Fruit fly (Drosophila melanogaster): ENCODE results near the gene ntc.

ntc gene

DNA sequence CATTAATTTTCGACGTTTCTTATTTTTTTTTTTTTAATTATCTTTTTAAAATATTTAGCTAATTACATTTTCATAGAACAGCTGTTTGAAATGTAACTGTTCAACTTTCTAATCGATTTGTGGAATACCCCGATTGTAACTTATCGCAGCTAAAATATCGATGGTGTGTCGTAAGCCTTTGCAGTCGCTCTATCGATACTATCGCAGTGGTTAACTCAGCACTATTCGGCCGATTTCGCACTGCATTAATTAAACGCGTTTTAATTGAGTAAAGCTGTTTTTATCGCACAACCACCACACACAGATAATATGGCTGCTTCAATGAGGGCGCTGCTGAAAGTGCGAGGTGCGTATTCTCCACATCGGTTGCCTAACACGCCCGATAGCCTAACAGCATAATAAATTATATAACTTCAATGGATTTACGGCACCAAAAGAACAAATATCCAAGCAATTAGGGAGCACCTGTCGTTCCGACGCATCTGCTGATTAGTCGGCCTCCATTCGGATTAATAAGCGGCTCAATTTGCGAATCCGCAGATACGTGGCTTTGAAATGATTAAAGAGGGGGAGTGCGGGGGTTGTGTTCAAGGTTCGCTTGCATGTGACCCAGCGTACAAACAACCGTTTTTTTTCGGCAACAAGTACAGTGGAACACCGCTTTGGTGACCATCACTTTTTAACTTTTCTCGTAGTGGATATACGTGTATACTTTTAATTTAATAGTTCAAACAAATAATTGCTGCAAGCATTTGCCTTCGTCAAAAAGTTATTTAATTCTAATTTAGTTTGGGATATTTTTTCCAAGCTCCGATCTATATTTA lies 8.0 kb upstream of the ntc start, which contains the start of gene Scsalpha1 (continued):
- peak; percentile 71; the same call in 1 of the 2 replicates for TF ChIP-seq MBD-R2 (GFP tag; IDR thresholded peaks at IDR 0.05)
- TF ChIP-seq Nf-YA (GFP tag; IDR thresholded peaks at IDR 0.05), result 0 out of 2 replicates have a peak, but pooled peaks have one; percentile 42
- no peak for TF ChIP-seq CG8944 (GFP tag; optimal IDR thresholded peaks at IDR 0.05)
- no peak for TF ChIP-seq CG9876 (GFP tag; optimal IDR thresholded peaks at IDR 0.05)
- TF ChIP-seq CG9437 (GFP tag; optimal IDR thresholded peaks at IDR 0.05), result peak; percentile 65
- peak; percentile 23; the same call in 1 of the 2 replicates for TF ChIP-seq ranshi (GFP tag; IDR thresholded peaks at IDR 0.05)
- peak; percentile 37; the same call in 1 of the 2 replicates for TF ChIP-seq CG32772 (GFP tag; IDR thresholded peaks at IDR 0.05)
- TF ChIP-seq Hand (GFP tag; optimal IDR thresholded peaks at IDR 0.05), result peak; percentile 12
- no peak for TF ChIP-seq nerfin-1 (tag; optimal IDR thresholded peaks at IDR 0.05)
- TF ChIP-seq Antp (GFP tag; optimal IDR thresholded peaks at IDR 0.05), result no peak
- TF ChIP-seq CG13624 (GFP tag; optimal IDR thresholded peaks at IDR 0.05), result peak; percentile 22
- peak; percentile 63 for TF ChIP-seq HmgZ (tag; optimal IDR thresholded peaks at IDR 0.05)
- peak; percentile 8 for TF ChIP-seq az2 (GFP tag; optimal IDR thresholded peaks at IDR 0.05)
- TF ChIP-seq CG30403 (GFP tag; optimal IDR thresholded peaks at IDR 0.05), result peak; percentile 31
- TF ChIP-seq Atf3 (GFP tag; optimal IDR thresholded peaks at IDR 0.05), result no peak
- TF ChIP-seq CG3838 (GFP tag; optimal IDR thresholded peaks at IDR 0.05), result no peak
- TF ChIP-seq cad (GFP tag; optimal IDR thresholded peaks at IDR 0.05), result no peak
- peak; percentile 68; the same call in 2 of the 3 replicates for TF ChIP-seq zfh1 (GFP tag; IDR thresholded peaks at IDR 0.05)
- TF ChIP-seq NFAT (GFP tag; IDR thresholded peaks at IDR 0.05), result 0 out of 2 replicates have a peak, but pooled peaks have one; percentile 37
- TF ChIP-seq Sox102F (GFP tag; optimal IDR thresholded peaks at IDR 0.05), result no peak
- no peak for TF ChIP-seq sens-2 (GFP tag; IDR thresholded peaks at IDR 0.05)
- TF ChIP-seq ro (GFP tag; IDR thresholded peaks at IDR 0.05), result no peak
- TF ChIP-seq CG3726 (GFP tag; IDR thresholded peaks at IDR 0.05), result no peak
- TF ChIP-seq maf-S (GFP tag; optimal IDR thresholded peaks at IDR 0.05), result no peak
- TF ChIP-seq Nf-YC (tag; optimal IDR thresholded peaks at IDR 0.05), result peak; percentile 15
- TF ChIP-seq CG14050 (GFP tag; IDR thresholded peaks at IDR 0.05), result peak; percentile 54
- TF ChIP-seq caup (GFP tag; optimal IDR thresholded peaks at IDR 0.05; ENCODE audit: severe bottlenecking), result peak; percentile 7
- no peak for TF ChIP-seq gt (GFP tag; IDR thresholded peaks at IDR 0.05)
- TF ChIP-seq nau (GFP tag; optimal IDR thresholded peaks at IDR 0.05), result no peak
- TF ChIP-seq CG14860 (GFP tag; IDR thresholded peaks at IDR 0.05; ENCODE audit: partially characterized antibody), result peak; percentile 98
- peak; percentile 40; the same call in 1 of the 2 replicates for TF ChIP-seq chm (GFP tag; IDR thresholded peaks at IDR 0.05)
- TF ChIP-seq CG10959 (GFP tag; IDR thresholded peaks at IDR 0.05), result no peak
- peak; percentile 47 for TF ChIP-seq CG3281 (GFP tag; optimal IDR thresholded peaks at IDR 0.05)
- peak; percentile 45 for TF ChIP-seq Fer1 (GFP tag; optimal IDR thresholded peaks at IDR 0.05)
- TF ChIP-seq D (optimal IDR thresholded peaks at IDR 0.05), result no peak
- TF ChIP-seq D (GFP tag; optimal IDR thresholded peaks at IDR 0.05), result no peak
- no peak for TF ChIP-seq yki (optimal IDR thresholded peaks at IDR 0.05)
- no peak for TF ChIP-seq CG9727 (GFP tag; optimal IDR thresholded peaks at IDR 0.05)
- peak; percentile 7 for TF ChIP-seq CG10462 (GFP tag; optimal IDR thresholded peaks at IDR 0.05)
- TF ChIP-seq CG7839 (tag; optimal IDR thresholded peaks at IDR 0.05), result peak; percentile 6
- peak; percentile 19 for TF ChIP-seq CG10654 (GFP tag; optimal IDR thresholded peaks at IDR 0.05)
- no peak for TF ChIP-seq CG4820 (GFP tag; optimal IDR thresholded peaks at IDR 0.05)
- TF ChIP-seq cwo (GFP tag; optimal IDR thresholded peaks at IDR 0.05), result peak; percentile 21
- peak; percentile 20 for TF ChIP-seq HHEX (GFP tag; optimal IDR thresholded peaks at IDR 0.05)
- peak; percentile 21 for TF ChIP-seq gcm2 (GFP tag; optimal IDR thresholded peaks at IDR 0.05)
- TF ChIP-seq cg (GFP tag; optimal IDR thresholded peaks at IDR 0.05), result no peak
- TF ChIP-seq grau (tag; optimal IDR thresholded peaks at IDR 0.05), result peak; percentile 95
- TF ChIP-seq Vsx1 (GFP tag; optimal IDR thresholded peaks at IDR 0.05), result peak; percentile 96
- TF ChIP-seq corto (GFP tag; optimal IDR thresholded peaks at IDR 0.05), result no peak
- no peak for TF ChIP-seq ash1 (GFP tag; optimal IDR thresholded peaks at IDR 0.05)
